Worm (Caenorhabditis elegans): ENCODE measurements around the gene F55C5.17.

- TF ChIP-seq him-1 (tag; optimal IDR thresholded peaks at IDR 0.05) (no peak), dao-5 (tag; optimal IDR thresholded peaks at IDR 0.05) (no peak)
Measured at ce11 chrV:12261377-12261776, 41.0 kb upstream of the F55C5.17 start, which contains the start of gene tbb-6.

Measured in whole organism, L4/young adult.